Fruit fly (Drosophila melanogaster): ENCODE measurements around the gene odd.

The odd gene

dm6 chr2L:3573172-3573755, 33.3 kb downstream of the odd start (continued):
- peak; percentile 6 for TF ChIP-seq CG10631 (GFP tag; optimal IDR thresholded peaks at IDR 0.05)
- peak; percentile 50 for TF ChIP-seq Met (GFP tag; optimal IDR thresholded peaks at IDR 0.05)
- peak; percentile 5 for TF ChIP-seq CG4318 (GFP tag; optimal IDR thresholded peaks at IDR 0.05)
- TF ChIP-seq CG6163 (GFP tag; IDR thresholded peaks at IDR 0.05) = peak; percentile 42; the same call in 2 of the 3 replicates
- peak; percentile 38; the same call in 1 of the 2 replicates for TF ChIP-seq CG11294 (GFP tag; IDR thresholded peaks at IDR 0.05)
- TF ChIP-seq Hr39 (GFP tag; optimal IDR thresholded peaks at IDR 0.05) = peak; percentile 71
- no peak for TF ChIP-seq CG16779 (tag; optimal IDR thresholded peaks at IDR 0.05)
- peak; percentile 50 for TF ChIP-seq Sox14 (GFP tag; optimal IDR thresholded peaks at IDR 0.05)
- TF ChIP-seq CG8119 (GFP tag; IDR thresholded peaks at IDR 0.05) = peak; percentile 63
- TF ChIP-seq CG6854 (GFP tag; optimal IDR thresholded peaks at IDR 0.05) = no peak
- TF ChIP-seq spab (GFP tag; optimal IDR thresholded peaks at IDR 0.05) = no peak
- TF ChIP-seq CG7368 (GFP tag; optimal IDR thresholded peaks at IDR 0.05) = no peak
- peak; percentile 45 for TF ChIP-seq OdsH (GFP tag; optimal IDR thresholded peaks at IDR 0.05)
- peak; percentile 40 for TF ChIP-seq Ets21C (GFP tag; optimal IDR thresholded peaks at IDR 0.05)

DNA sequence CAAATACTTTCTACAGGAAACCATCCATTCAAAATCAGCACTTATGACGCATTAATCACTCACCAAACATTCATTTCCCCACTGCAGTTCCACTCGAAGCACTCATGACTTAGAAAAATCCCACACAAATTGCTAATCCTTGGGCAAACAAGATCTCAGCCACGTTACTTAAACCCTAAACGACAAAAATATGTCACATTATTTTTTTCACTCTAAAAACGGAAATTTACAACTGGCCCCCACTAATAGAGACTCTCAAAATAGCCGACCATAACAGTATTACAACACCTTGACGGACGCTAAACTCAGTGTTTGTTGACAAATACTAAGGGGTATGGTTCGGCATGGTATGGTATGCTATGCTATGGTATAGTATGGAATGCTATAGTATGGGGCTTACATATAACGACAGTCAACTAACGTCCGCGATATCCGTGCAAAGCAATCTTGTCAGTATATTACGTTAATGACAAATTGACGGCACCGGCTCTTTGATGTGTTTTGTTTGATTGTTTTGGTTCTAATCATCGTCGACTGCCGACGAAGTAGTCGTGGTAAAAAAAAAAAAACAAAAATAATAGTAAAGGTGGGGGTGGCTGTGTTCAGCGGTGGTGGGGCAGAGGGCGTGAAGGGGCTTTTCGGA, 33.9 kb downstream of the odd start:
- TF ChIP-seq cyc (GFP tag; optimal IDR thresholded peaks at IDR 0.05) (no peak), CG6854 (GFP tag; optimal IDR thresholded peaks at IDR 0.05) (no peak), Eip93F (GFP tag; optimal IDR thresholded peaks at IDR 0.05) (no peak), Blimp-1 (GFP tag; optimal IDR thresholded peaks at IDR 0.05) (no peak), CG6792 (GFP tag; optimal IDR thresholded peaks at IDR 0.05) (no peak)

DNA sequence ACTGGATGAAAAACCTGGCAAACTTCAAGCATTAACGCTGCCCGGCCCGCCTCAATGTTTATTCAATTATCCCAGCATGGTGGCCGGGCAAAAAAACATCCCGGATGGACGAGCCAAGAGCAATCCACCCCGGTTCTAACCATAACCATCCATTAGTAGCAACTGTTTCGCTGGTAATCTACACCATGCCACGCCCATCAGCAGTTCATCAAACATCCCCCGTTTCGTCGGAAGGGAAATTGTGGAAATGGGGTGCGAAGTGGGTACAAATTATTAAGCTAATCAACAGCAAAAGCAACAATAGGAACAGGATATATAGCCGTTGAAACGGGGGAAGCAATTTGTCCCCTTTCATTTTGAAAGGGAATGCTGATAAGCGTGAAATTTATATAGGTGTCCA, 35.1 kb downstream of the odd start:
- TF ChIP-seq svp (GFP tag) = no peak
- TF ChIP-seq acj6 (GFP tag; optimal IDR thresholded peaks at IDR 0.05) = no peak
- TF ChIP-seq CG10631 (GFP tag; optimal IDR thresholded peaks at IDR 0.05) = no peak
- TF ChIP-seq CG10669 (GFP tag; optimal IDR thresholded peaks at IDR 0.05) = no peak

- TF ChIP-seq CG8319 (GFP tag; optimal IDR thresholded peaks at IDR 0.05) = no peak
- TF ChIP-seq fkh (GFP tag; optimal IDR thresholded peaks at IDR 0.05) = peak; percentile 72
Observed at dm6 chr2L:3570566-3570965, 36.0 kb downstream of the odd start.

DNA sequence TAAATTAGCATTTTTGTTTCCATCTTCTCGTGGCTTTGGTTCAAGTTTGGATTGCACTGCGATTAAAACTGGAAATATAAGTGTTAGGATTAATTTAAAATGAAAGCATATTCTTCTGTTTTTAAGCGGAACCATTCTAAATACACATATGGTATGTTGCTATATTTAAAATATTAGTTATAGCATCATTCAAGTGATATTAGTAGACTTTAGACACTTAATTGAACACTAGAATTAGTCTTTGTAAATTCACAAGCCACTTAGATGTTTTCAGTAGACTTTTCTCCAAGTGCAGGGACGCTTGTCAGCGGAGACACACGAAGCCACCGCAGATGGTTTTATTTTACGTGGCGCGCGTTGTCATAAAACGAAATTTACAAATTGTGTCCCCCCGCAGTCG, 36.7 kb downstream of the odd start:
- no peak for TF ChIP-seq CG6163 (GFP tag; IDR thresholded peaks at IDR 0.05)
- no peak for TF ChIP-seq fd59A (GFP tag; optimal IDR thresholded peaks at IDR 0.05)
- peak; percentile 24 for TF ChIP-seq CG6792 (GFP tag; optimal IDR thresholded peaks at IDR 0.05)
- TF ChIP-seq Eip78C (GFP tag) = peak; percentile 67
- TF ChIP-seq esn (GFP tag; optimal IDR thresholded peaks at IDR 0.05) = peak; percentile 59
- no peak for TF ChIP-seq Eip93F (GFP tag; optimal IDR thresholded peaks at IDR 0.05)
- peak; percentile 38 for TF ChIP-seq CG31627 (GFP tag; optimal IDR thresholded peaks at IDR 0.05)
- no peak for TF ChIP-seq CG8632 (GFP tag; optimal IDR thresholded peaks at IDR 0.05)
- peak; percentile 16 for TF ChIP-seq cyc (GFP tag; optimal IDR thresholded peaks at IDR 0.05)
- TF ChIP-seq CG6854 (GFP tag; optimal IDR thresholded peaks at IDR 0.05) = no peak
- peak; percentile 48 for TF ChIP-seq Ets21C (GFP tag; optimal IDR thresholded peaks at IDR 0.05)
- TF ChIP-seq CG16779 (tag; optimal IDR thresholded peaks at IDR 0.05) = no peak
- peak; percentile 79 for TF ChIP-seq svp (GFP tag)
- no peak for TF ChIP-seq salr (GFP tag; optimal IDR thresholded peaks at IDR 0.05)
- peak; percentile 32 for TF ChIP-seq lz (GFP tag; optimal IDR thresholded peaks at IDR 0.05)
- TF ChIP-seq vri (GFP tag; optimal IDR thresholded peaks at IDR 0.05) = no peak
- peak; percentile 24 for TF ChIP-seq Met (GFP tag; optimal IDR thresholded peaks at IDR 0.05)
- peak; percentile 32 for TF ChIP-seq Smox (GFP tag; optimal IDR thresholded peaks at IDR 0.05)
- peak; percentile 31 for TF ChIP-seq pdm3 (GFP tag; optimal IDR thresholded peaks at IDR 0.05)
- TF ChIP-seq Sox102F (GFP tag; optimal IDR thresholded peaks at IDR 0.05) = peak; percentile 54
- 0 out of 2 replicates have a peak, but pooled peaks have one; percentile 10 for TF ChIP-seq CG15336 (GFP tag; IDR thresholded peaks at IDR 0.05)
- TF ChIP-seq CG3032 (tag; optimal IDR thresholded peaks at IDR 0.05) = no peak
- TF ChIP-seq topi (GFP tag; optimal IDR thresholded peaks at IDR 0.05) = peak; percentile 46
- TF ChIP-seq Hr39 (GFP tag; optimal IDR thresholded peaks at IDR 0.05) = peak; percentile 41
- peak; percentile 26 for TF ChIP-seq acj6 (GFP tag; optimal IDR thresholded peaks at IDR 0.05)
- TF ChIP-seq OdsH (GFP tag; optimal IDR thresholded peaks at IDR 0.05) = peak; percentile 28
- peak; percentile 17 for TF ChIP-seq Sox14 (GFP tag; optimal IDR thresholded peaks at IDR 0.05)
